Fruit fly (Drosophila melanogaster) whole organism, embryonic: ENCODE data around the gene CG3337.
A peak's percentile ranks its signal among the peaks of the same experiment; 100 is the strongest.

ENCODE experiments used
- B-H1 ChIP-seq: fragments of 200-800 bp; sonication (Bioruptor generic); IDR thresholded peaks from 3 replicates; pipeline ENCODE4 v1.3.6; 2022; ENCODE audit warnings: missing biosample characterization, missing genetic modification characterization
- CG10321 ChIP-seq: fragments of 200-800 bp; sonication (Bioruptor generic); IDR thresholded peaks from 2 replicates; pipeline ENCODE4 v1.3.6; 2022; ENCODE audit warnings: missing biosample characterization, missing genetic modification characterization
- CG10543 ChIP-seq: fragments of 200-800 bp; sonication (Bioruptor generic); optimal IDR thresholded peaks from 3 replicates; lab custom pipeline; 2017; ENCODE audit warnings: missing biosample characterization, mild to moderate bottlenecking, missing genetic modification characterization, moderate library complexity
- CG11085 ChIP-seq: fragments of 200-800 bp; sonication (Bioruptor generic); IDR thresholded peaks from 2 replicates; pipeline ENCODE4 v1.3.6; 2022; ENCODE audit warnings: missing biosample characterization, missing genetic modification characterization
- CG11398 ChIP-seq: fragments of 200-800 bp; sonication (Bioruptor generic); optimal IDR thresholded peaks from 2 replicates; lab custom pipeline; 2016; ENCODE audit warnings: missing biosample characterization, missing genetic modification characterization
- CG11696 ChIP-seq: fragments of 200-800 bp; sonication (Bioruptor generic); IDR thresholded peaks from 2 replicates; pipeline ENCODE4 v1.3.6; 2022; ENCODE audit warnings: missing biosample characterization, missing genetic modification characterization
- CG12155 ChIP-seq: fragments of 200-800 bp; sonication (Bioruptor generic); optimal IDR thresholded peaks from 3 replicates; lab custom pipeline; 2016; ENCODE audit warnings: missing biosample characterization, missing genetic modification characterization
- CG12942 ChIP-seq: fragments of 200-800 bp; sonication (Bioruptor generic); optimal IDR thresholded peaks from 3 replicates; lab custom pipeline; 2016; ENCODE audit warnings: missing biosample characterization, missing genetic modification characterization
- CG14710 ChIP-seq: fragments of 200-800 bp; sonication (Bioruptor generic); optimal IDR thresholded peaks from 3 replicates; lab custom pipeline; 2019; ENCODE audit warnings: missing biosample characterization, mild to moderate bottlenecking, missing genetic modification characterization, moderate library complexity
- CG15601 ChIP-seq: fragments of 200-800 bp; sonication (Bioruptor generic); optimal IDR thresholded peaks from 3 replicates; lab custom pipeline; 2019; ENCODE audit warnings: missing biosample characterization, mild to moderate bottlenecking, missing genetic modification characterization, moderate library complexity
- CG1603 ChIP-seq: fragments of 200-800 bp; sonication (Bioruptor generic); optimal IDR thresholded peaks from 2 replicates; lab custom pipeline; 2019; ENCODE audit warnings: missing biosample characterization, mild to moderate bottlenecking, missing genetic modification characterization, moderate library complexity
- CG16863 ChIP-seq: fragments of 200-800 bp; sonication (Bioruptor generic); optimal IDR thresholded peaks from 3 replicates; lab custom pipeline; 2016; ENCODE audit warnings: missing biosample characterization, missing genetic modification characterization
- CG17359 ChIP-seq: fragments of 200-800 bp; sonication (Bioruptor generic); optimal IDR thresholded peaks from 3 replicates; lab custom pipeline; 2018; ENCODE audit warnings: missing biosample characterization, mild to moderate bottlenecking, missing genetic modification characterization, moderate library complexity
- CG18599 ChIP-seq: fragments of 200-800 bp; sonication (Bioruptor generic); optimal IDR thresholded peaks from 3 replicates; lab custom pipeline; 2017; ENCODE audit warnings: missing biosample characterization, missing genetic modification characterization, mild to moderate bottlenecking, moderate library complexity, missing genetic modification reagents
- CG31388 ChIP-seq: fragments of 200-800 bp; sonication (Bioruptor generic); optimal IDR thresholded peaks from 2 replicates; lab custom pipeline; 2016; ENCODE audit warnings: missing biosample characterization, missing genetic modification characterization
- CG3726 ChIP-seq: fragments of 200-800 bp; sonication (Bioruptor generic); IDR thresholded peaks from 3 replicates; pipeline ENCODE4, ENCODE4 v1.3.6; 2022; ENCODE audit warnings: missing biosample characterization, missing genetic modification characterization
- CG3847 ChIP-seq: fragments of 200-800 bp; sonication (Bioruptor generic); IDR thresholded peaks from 2 replicates; pipeline ENCODE4 v1.3.6; 2022; ENCODE audit warnings: missing biosample characterization, missing genetic modification characterization
- CG3995 ChIP-seq: fragments of 200-800 bp; sonication (Bioruptor generic); optimal IDR thresholded peaks from 3 replicates; lab custom pipeline; 2016; ENCODE audit warnings: missing biosample characterization, missing genetic modification characterization
- CG4854 ChIP-seq: fragments of 200-800 bp; sonication (Bioruptor generic); optimal IDR thresholded peaks from 2 replicates; lab custom pipeline; 2016; ENCODE audit warnings: missing biosample characterization, missing genetic modification characterization, inconsistent platforms
- CG5953 ChIP-seq: fragments of 200-800 bp; sonication (Bioruptor generic); IDR thresholded peaks from 2 replicates; pipeline ENCODE4 v1.3.6; 2022; ENCODE audit warnings: missing biosample characterization, missing genetic modification characterization
- CG6654 ChIP-seq: fragments of 200-800 bp; sonication (Bioruptor generic); optimal IDR thresholded peaks from 2 replicates; lab custom pipeline; 2017; ENCODE audit warnings: missing biosample characterization, mild to moderate bottlenecking, missing genetic modification characterization
- CG7839 ChIP-seq: fragments of 200-800 bp; sonication (Bioruptor generic); optimal IDR thresholded peaks from 3 replicates; lab custom pipeline; 2018; ENCODE audit warnings: missing biosample characterization, mild to moderate bottlenecking, missing genetic modification characterization, moderate library complexity
- Dip2 ChIP-seq: fragments of 200-800 bp; sonication (Bioruptor generic); IDR thresholded peaks from 2 replicates; pipeline ENCODE4 v1.3.6; 2022; ENCODE audit warnings: missing biosample characterization, missing genetic modification characterization
- E2f2 ChIP-seq: fragments of 200-800 bp; sonication (Bioruptor generic); IDR thresholded peaks from 2 replicates; pipeline ENCODE4 v1.3.6; 2022; ENCODE audit warnings: missing biosample characterization, missing genetic modification characterization
- ERR ChIP-seq: fragments of 200-800 bp; sonication (Bioruptor generic); optimal IDR thresholded peaks from 2 replicates; lab custom pipeline; 2016; ENCODE audit warnings: missing biosample characterization, missing genetic modification characterization
- HHEX ChIP-seq: fragments of 200-800 bp; sonication (Bioruptor generic); optimal IDR thresholded peaks from 3 replicates; lab custom pipeline; 2017; ENCODE audit warnings: missing biosample characterization, mild to moderate bottlenecking, missing genetic modification characterization, missing genetic modification reagents
- HLH54F ChIP-seq: fragments of 200-800 bp; sonication (Bioruptor generic); optimal IDR thresholded peaks from 3 replicates; lab custom pipeline; 2016; ENCODE audit warnings: missing biosample characterization, missing genetic modification characterization
- Hr78 ChIP-seq, 2 experiments: fragments of 200-800 bp in 1 of 2; fragments of >200 bp in 1 of 2; sonication (Bioruptor generic) in 1 of 2; optimal IDR thresholded peaks; 2 replicates each; lab custom pipeline; 2017 to 2019; ENCODE audit warnings: missing biosample characterization in 2 of 2, missing genetic modification characterization in 2 of 2, mild to moderate bottlenecking in 1 of 2, moderate library complexity in 1 of 2
- Jarid2 ChIP-seq: fragments of 200-800 bp; sonication (Bioruptor generic); optimal IDR thresholded peaks from 3 replicates; lab custom pipeline; 2017; ENCODE audit warnings: mild to moderate bottlenecking, missing biosample characterization, missing genetic modification reagents, missing genetic modification characterization
- Mad ChIP-seq: fragments of 200-800 bp; sonication (Bioruptor generic); optimal IDR thresholded peaks from 2 replicates; lab custom pipeline; 2016; ENCODE audit warnings: missing biosample characterization, missing genetic modification characterization
- corto ChIP-seq: fragments of 200-800 bp; sonication (Bioruptor generic); optimal IDR thresholded peaks from 2 replicates; lab custom pipeline; 2016; ENCODE audit warnings: missing biosample characterization, mild to moderate bottlenecking, missing genetic modification characterization, moderate library complexity
- crp ChIP-seq, 2 experiments: fragments of 200-800 bp; sonication (Bioruptor generic); optimal IDR thresholded peaks; 2 replicates in 1 of 2; 3 replicates in 1 of 2; lab custom pipeline; 2017; ENCODE audit warnings: missing biosample characterization in 2 of 2, missing genetic modification characterization in 2 of 2, mild to moderate bottlenecking in 1 of 2, moderate library complexity in 1 of 2
- danr ChIP-seq: fragments of 200-800 bp; sonication (Bioruptor generic); IDR thresholded peaks from 2 replicates; pipeline ENCODE4 v1.3.6; 2022; ENCODE audit warnings: missing biosample characterization, missing genetic modification characterization
- dmrt11E ChIP-seq: fragments of 200-800 bp; sonication (Bioruptor generic); optimal IDR thresholded peaks from 3 replicates; lab custom pipeline; 2018; ENCODE audit warnings: missing biosample characterization, mild to moderate bottlenecking, missing genetic modification characterization, moderate library complexity
- eyg ChIP-seq: fragments of 200-800 bp; sonication (Bioruptor generic); optimal IDR thresholded peaks from 3 replicates; lab custom pipeline; 2016; ENCODE audit warnings: missing biosample characterization, missing genetic modification characterization
- fd96Cb ChIP-seq: fragments of 200-800 bp; sonication (Bioruptor generic); optimal IDR thresholded peaks from 2 replicates; lab custom pipeline; 2018; ENCODE audit warnings: missing biosample characterization, mild to moderate bottlenecking, missing genetic modification characterization, moderate library complexity
- h ChIP-seq: fragments of >200 bp; optimal IDR thresholded peaks from 2 replicates; lab custom pipeline; 2017
- kni ChIP-seq: fragments of 200-800 bp; sonication (Bioruptor generic); optimal IDR thresholded peaks from 3 replicates; lab custom pipeline; 2017; ENCODE audit warnings: mild to moderate bottlenecking, missing biosample characterization, missing genetic modification reagents, missing genetic modification characterization
- lbe ChIP-seq: fragments of 200-800 bp; sonication (Bioruptor generic); optimal IDR thresholded peaks from 2 replicates; lab custom pipeline; 2016; ENCODE audit warnings: missing biosample characterization, mild to moderate bottlenecking, missing genetic modification characterization
- odd ChIP-seq: fragments of 200-800 bp; sonication (Bioruptor generic); optimal IDR thresholded peaks from 2 replicates; lab custom pipeline; 2017; ENCODE audit warnings: missing biosample characterization, mild to moderate bottlenecking, missing genetic modification characterization
- onecut ChIP-seq: fragments of 200-800 bp; sonication (Bioruptor generic); IDR thresholded peaks from 2 replicates; pipeline ENCODE4 v1.3.6; 2022; ENCODE audit warnings: missing biosample characterization, missing genetic modification characterization
- psq ChIP-seq: fragments of 200-800 bp; sonication (Bioruptor generic); optimal IDR thresholded peaks from 2 replicates; lab custom pipeline; 2017; ENCODE audit warnings: missing biosample characterization, missing genetic modification characterization
- ranshi ChIP-seq: fragments of 200-800 bp; sonication (Bioruptor generic); IDR thresholded peaks from 2 replicates; pipeline ENCODE4 v1.3.6; 2022; ENCODE audit warnings: missing biosample characterization, missing genetic modification characterization
- row ChIP-seq: fragments of 200-800 bp; sonication (Bioruptor generic); IDR thresholded peaks from 3 replicates; pipeline ENCODE4 v1.3.6; 2022; ENCODE audit warnings: missing biosample characterization, missing genetic modification characterization
- slbo ChIP-seq: fragments of 200-800 bp; sonication (Bioruptor generic); IDR thresholded peaks from 2 replicates; pipeline ENCODE4 v1.3.6; 2022; ENCODE audit warnings: missing biosample characterization, missing genetic modification characterization
- sr ChIP-seq: fragments of 200-800 bp; sonication (Bioruptor generic); IDR thresholded peaks from 3 replicates; pipeline ENCODE4 v1.3.6; 2022; ENCODE audit warnings: missing biosample characterization, missing genetic modification characterization
- stc ChIP-seq: fragments of 200-800 bp; sonication (Bioruptor generic); IDR thresholded peaks from 2 replicates; pipeline ENCODE4 v1.3.6; 2022; ENCODE audit warnings: missing biosample characterization, missing genetic modification characterization
- vvl ChIP-seq: fragments of 200-800 bp; sonication (Bioruptor generic); IDR thresholded peaks from 2 replicates; pipeline ENCODE4 v1.3.6; 2022; ENCODE audit warnings: missing biosample characterization, missing genetic modification characterization
- zen2 ChIP-seq: fragments of 200-800 bp; sonication (Bioruptor generic); IDR thresholded peaks from 3 replicates; pipeline ENCODE4 v1.3.6; 2022; ENCODE audit warnings: missing biosample characterization, missing genetic modification characterization; ENCODE audit not compliant: partially characterized antibody
- zf30C ChIP-seq: fragments of 200-800 bp; sonication (Bioruptor generic); optimal IDR thresholded peaks from 3 replicates; lab custom pipeline; 2018; ENCODE audit warnings: missing biosample characterization, mild to moderate bottlenecking, missing genetic modification characterization

The CG3337 gene

dm6 chr3R:21223453-21224057 lies at the start of gene CG3337, which contains the start of gene Nelf-A:
Gene CG3337, minus strand, starts transcription at chr3R:21223584.
Gene Nelf-A, plus strand, starts transcription at chr3R:21223704.
- TF ChIP-seq danr (GFP tag; lab: Robert Waterston, UW): no peak
- TF ChIP-seq kni (GFP tag; lab: Kevin White, UChicago): no peak
- TF ChIP-seq B-H1 (GFP tag; lab: Robert Waterston, UW): peak; percentile 42; the same call in 1 of the 3 replicates
- peak; percentile 25 for TF ChIP-seq psq
- peak; percentile 57 for TF ChIP-seq CG11398
- peak; percentile 56 for TF ChIP-seq CG16863 (GFP tag; lab: Kevin White, UChicago)
- TF ChIP-seq CG7839: peak; percentile 44
- TF ChIP-seq onecut (GFP tag; lab: Robert Waterston, UW): peak; percentile 64
- peak; percentile 79 for TF ChIP-seq CG10543 (GFP tag; lab: Kevin White, UChicago)
- TF ChIP-seq ranshi (GFP tag; lab: Robert Waterston, UW): peak; percentile 63
- no peak for TF ChIP-seq Dip2 (GFP tag; lab: Robert Waterston, UW)
- TF ChIP-seq CG12155 (GFP tag; lab: Kevin White, UChicago): peak; percentile 59
- no peak for TF ChIP-seq h
- no peak for TF ChIP-seq CG3726 (GFP tag; lab: Robert Waterston, UW)
- TF ChIP-seq lbe (GFP tag; lab: Kevin White, UChicago): peak; percentile 13
- peak; percentile 68 for TF ChIP-seq E2f2 (GFP tag; lab: Robert Waterston, UW)
- TF ChIP-seq dmrt11E (tag; lab: Kevin White, UChicago): peak; percentile 42
- peak; percentile 74 for TF ChIP-seq zen2 (GFP tag; lab: Robert Waterston, UW)
- TF ChIP-seq CG10321 (GFP tag; lab: Robert Waterston, UW): peak; percentile 41; the same call in 1 of the 2 replicates
- TF ChIP-seq vvl (GFP tag; lab: Robert Waterston, UW): peak; percentile 81
- TF ChIP-seq fd96Cb (tag; lab: Kevin White, UChicago): peak; percentile 9
- TF ChIP-seq odd (GFP tag; lab: Kevin White, UChicago): no peak
- TF ChIP-seq crp (GFP tag; optimal IDR thresholded peaks at IDR 0.05; lab: Kevin White, UChicago): peak in 1 of 2 experiments; percentile 53
- no peak for TF ChIP-seq zf30C (GFP tag; lab: Kevin White, UChicago)
- TF ChIP-seq CG6654 (GFP tag; lab: Kevin White, UChicago): no peak
- TF ChIP-seq CG3995: peak; percentile 29
- TF ChIP-seq CG11696 (GFP tag; lab: Robert Waterston, UW): no peak
- TF ChIP-seq CG14710: peak; percentile 100
- no peak for TF ChIP-seq CG18599 (GFP tag; lab: Kevin White, UChicago)
- TF ChIP-seq CG12942: peak; percentile 67
- TF ChIP-seq CG31388 (GFP tag; lab: Kevin White, UChicago): no peak
- TF ChIP-seq CG15601 (tag; lab: Kevin White, UChicago): no peak
- 0 out of 2 replicates have a peak, but pooled peaks have one; percentile 33 for TF ChIP-seq CG5953 (GFP tag; lab: Robert Waterston, UW)
- peak; percentile 48 for TF ChIP-seq CG4854 (GFP tag; lab: Kevin White, UChicago)
- peak; percentile 54 for TF ChIP-seq CG17359 (tag; lab: Kevin White, UChicago)
- peak; percentile 71; the same call in 1 of the 2 replicates for TF ChIP-seq CG11085 (GFP tag; lab: Robert Waterston, UW)
- TF ChIP-seq CG1603 (tag; lab: Kevin White, UChicago): peak; percentile 86
- TF ChIP-seq corto (GFP tag; lab: Kevin White, UChicago): no peak
- peak; percentile 93 for TF ChIP-seq CG3847 (GFP tag; lab: Robert Waterston, UW)
- TF ChIP-seq HLH54F (GFP tag; lab: Kevin White, UChicago): peak; percentile 90
- peak; percentile 64 for TF ChIP-seq ERR (GFP tag; lab: Kevin White, UChicago)
- peak; percentile 63 for TF ChIP-seq eyg (GFP tag; lab: Kevin White, UChicago)
- no peak for TF ChIP-seq sr
- peak; percentile 81 for TF ChIP-seq Mad (GFP tag; lab: Kevin White, UChicago)
- peak; percentile 23; the same call in 1 of the 2 replicates for TF ChIP-seq stc (GFP tag; lab: Robert Waterston, UW)
- TF ChIP-seq Hr78 (GFP tag; optimal IDR thresholded peaks at IDR 0.05; lab: Kevin White, UChicago): no peak
- TF ChIP-seq slbo (GFP tag; lab: Robert Waterston, UW): peak; percentile 91
- TF ChIP-seq HHEX (GFP tag; lab: Kevin White, UChicago): peak; percentile 64
- TF ChIP-seq Jarid2: no peak
- peak; percentile 54 for TF ChIP-seq row (GFP tag; lab: Robert Waterston, UW)
